Worm (Caenorhabditis elegans) whole organism, L1 larva: ENCODE data around the gene H25P19.1.

Experiments used
- lin-15B ChIP-seq: fragments of 150-350 bp; sonication (generic microtip); optimal IDR thresholded peaks from 3 replicates; lab custom pipeline; 2014; ENCODE audit warnings: missing biosample characterization, missing genetic modification characterization
- snpc-4 ChIP-seq: fragments of 150-350 bp; optimal IDR thresholded peaks from 2 replicates; lab custom pipeline; 2014; ENCODE audit warnings: missing biosample characterization, missing genetic modification characterization
- zag-1 ChIP-seq: fragments of 150-350 bp; optimal IDR thresholded peaks from 2 replicates; lab custom pipeline; 2014; ENCODE audit warnings: missing biosample characterization, missing genetic modification characterization

- TF ChIP-seq lin-15B (tag; lab: Kevin White, UChicago), result no peak
- no peak for TF ChIP-seq zag-1 (tag; lab: Kevin White, UChicago)
- no peak for TF ChIP-seq snpc-4
Observed at ce11 chrV:719731-720130, 32.2 kb downstream of the H25P19.1 start, which contains the start of gene srbc-40.
